Fruit fly (Drosophila melanogaster): ENCODE data around the gene Pp2B-14D.

The Pp2B-14D gene

DNA sequence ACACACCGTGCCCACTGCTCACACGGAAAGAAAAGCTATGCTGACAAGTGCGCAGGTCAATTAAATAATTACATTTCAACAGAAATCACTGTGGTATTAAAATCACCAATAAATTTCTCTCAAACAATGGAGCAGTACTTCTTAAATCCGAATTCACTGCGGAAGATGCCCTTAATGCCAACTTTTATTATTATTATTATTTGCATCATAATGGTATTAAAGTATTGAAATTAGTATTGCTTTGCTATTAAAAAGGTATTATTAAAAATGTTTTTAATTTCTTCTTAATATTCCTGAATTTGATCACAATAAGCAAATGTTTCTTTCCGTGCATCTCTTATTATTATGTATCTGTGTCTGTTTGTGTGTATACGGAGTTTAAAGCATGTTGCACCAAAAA is 20.2 kb upstream of the Pp2B-14D start (continued):
- no peak for TF ChIP-seq CG34422 (GFP tag; IDR thresholded peaks at IDR 0.05)
- no peak for TF ChIP-seq psq (GFP tag; optimal IDR thresholded peaks at IDR 0.05)
- peak; percentile 20 for TF ChIP-seq CG10654 (GFP tag; optimal IDR thresholded peaks at IDR 0.05)
- no peak for TF ChIP-seq stc (GFP tag; IDR thresholded peaks at IDR 0.05)
- no peak for TF ChIP-seq MBD-R2 (GFP tag; IDR thresholded peaks at IDR 0.05)
- no peak for TF ChIP-seq Atf3 (GFP tag; optimal IDR thresholded peaks at IDR 0.05)
- no peak for TF ChIP-seq Awh (GFP tag; IDR thresholded peaks at IDR 0.05)
- no peak for TF ChIP-seq CG6765 (GFP tag; optimal IDR thresholded peaks at IDR 0.05)
- peak; percentile 31 for TF ChIP-seq CG10267 (tag; optimal IDR thresholded peaks at IDR 0.05)
- no peak for TF ChIP-seq CG3065 (GFP tag; optimal IDR thresholded peaks at IDR 0.05)
- TF ChIP-seq CG5245 (GFP tag; optimal IDR thresholded peaks at IDR 0.05): no peak
- peak; percentile 28 for TF ChIP-seq CG18011 (GFP tag; optimal IDR thresholded peaks at IDR 0.05)
- peak; percentile 37 for TF ChIP-seq CG4424 (GFP tag; optimal IDR thresholded peaks at IDR 0.05)
- no peak for TF ChIP-seq CG31365 (tag; optimal IDR thresholded peaks at IDR 0.05)
- no peak for TF ChIP-seq B-H2 (GFP tag; optimal IDR thresholded peaks at IDR 0.05)
- TF ChIP-seq CG18599 (GFP tag; optimal IDR thresholded peaks at IDR 0.05): peak; percentile 77
- no peak for TF ChIP-seq CG30431 (GFP tag; optimal IDR thresholded peaks at IDR 0.05)
- no peak for TF ChIP-seq inv (GFP tag; IDR thresholded peaks at IDR 0.05; ENCODE audit: partially characterized antibody)
- no peak for TF ChIP-seq HLH4C (GFP tag; IDR thresholded peaks at IDR 0.05; ENCODE audit: partially characterized antibody)
- TF ChIP-seq CG4404 (GFP tag; IDR thresholded peaks at IDR 0.05): no peak
- TF ChIP-seq CG10274 (GFP tag; optimal IDR thresholded peaks at IDR 0.05): no peak
- TF ChIP-seq CG16779 (GFP tag; IDR thresholded peaks at IDR 0.05): no peak
- TF ChIP-seq HmgD (GFP tag; optimal IDR thresholded peaks at IDR 0.05): no peak
- peak; percentile 20 for TF ChIP-seq az2 (GFP tag; optimal IDR thresholded peaks at IDR 0.05)
- TF ChIP-seq CG8765 (GFP tag; IDR thresholded peaks at IDR 0.05): no peak
- no peak for TF ChIP-seq schlank (tag; optimal IDR thresholded peaks at IDR 0.05)
- no peak for TF ChIP-seq ranshi (GFP tag; IDR thresholded peaks at IDR 0.05)
- TF ChIP-seq danr (GFP tag; IDR thresholded peaks at IDR 0.05): no peak
- no peak for TF ChIP-seq CG3995 (GFP tag; optimal IDR thresholded peaks at IDR 0.05)
- no peak for TF ChIP-seq usp (GFP tag; optimal IDR thresholded peaks at IDR 0.05)
- no peak for TF ChIP-seq CG11456 (GFP tag; IDR thresholded peaks at IDR 0.05)
- no peak for TF ChIP-seq CG11696 (GFP tag; IDR thresholded peaks at IDR 0.05)
- peak; percentile 19 for TF ChIP-seq CG13296 (GFP tag; optimal IDR thresholded peaks at IDR 0.05)
- TF ChIP-seq gce (GFP tag; IDR thresholded peaks at IDR 0.05): no peak
- TF ChIP-seq exex (tag; optimal IDR thresholded peaks at IDR 0.05): no peak
- no peak for TF ChIP-seq tx (GFP tag; optimal IDR thresholded peaks at IDR 0.05)
- peak; percentile 0 for TF ChIP-seq CG14710 (tag; optimal IDR thresholded peaks at IDR 0.05)
- TF ChIP-seq maf-S (GFP tag; optimal IDR thresholded peaks at IDR 0.05): no peak
- no peak for TF ChIP-seq CG2202 (tag; optimal IDR thresholded peaks at IDR 0.05)
- peak; percentile 39 for TF ChIP-seq nau (GFP tag; optimal IDR thresholded peaks at IDR 0.05)
- TF ChIP-seq ab (GFP tag; optimal IDR thresholded peaks at IDR 0.05): no peak
- peak; percentile 3 for TF ChIP-seq lilli (GFP tag; optimal IDR thresholded peaks at IDR 0.05)
- TF ChIP-seq hth (optimal IDR thresholded peaks at IDR 0.05): no peak
- TF ChIP-seq Lhr (GFP tag; optimal IDR thresholded peaks at IDR 0.05): no peak
- no peak for TF ChIP-seq CHES-1-like (GFP tag; optimal IDR thresholded peaks at IDR 0.05)
- TF ChIP-seq CG10543 (GFP tag; optimal IDR thresholded peaks at IDR 0.05): no peak
- TF ChIP-seq luna (GFP tag; optimal IDR thresholded peaks at IDR 0.05): no peak
- no peak for TF ChIP-seq kni (GFP tag; optimal IDR thresholded peaks at IDR 0.05)
- no peak for TF ChIP-seq CG1832 (GFP tag; optimal IDR thresholded peaks at IDR 0.05)
- no peak for TF ChIP-seq lov (optimal IDR thresholded peaks at IDR 0.05)
- TF ChIP-seq lov (GFP tag; IDR thresholded peaks at IDR 0.05): no peak
- TF ChIP-seq CG13287 (GFP tag; IDR thresholded peaks at IDR 0.05; ENCODE audit: partially characterized antibody): no peak
- TF ChIP-seq CG12299 (tag; optimal IDR thresholded peaks at IDR 0.05): peak; percentile 26

Data from whole organism, embryonic.